Worm (Caenorhabditis elegans): ENCODE measurements around the gene slc-28.1.

The slc-28.1 gene

DNA sequence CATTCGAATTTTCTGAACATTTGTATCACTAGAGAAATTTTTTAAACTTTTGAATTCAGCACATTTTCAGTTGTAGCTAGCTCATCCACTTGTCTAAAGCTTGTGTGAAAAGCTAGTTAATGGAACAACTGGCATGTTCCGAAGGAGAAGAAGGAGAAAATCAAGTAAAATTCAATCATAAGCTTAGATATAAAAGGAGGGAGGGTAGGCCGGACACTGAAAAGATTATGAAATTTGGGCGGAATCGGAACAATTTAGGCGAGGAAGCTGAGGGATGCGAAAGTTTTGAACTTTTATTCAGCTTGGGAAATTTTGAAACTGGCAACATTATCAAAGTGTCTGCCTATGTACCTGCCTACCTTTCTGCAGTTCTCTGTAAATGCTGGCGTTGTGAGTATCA is 11.1 kb upstream of the slc-28.1 start:
- TF ChIP-seq F57A8.1 (GFP tag; optimal IDR thresholded peaks at IDR 0.05): no peak
- TF ChIP-seq efl-1 (GFP tag; optimal IDR thresholded peaks at IDR 0.05): no peak
- TF ChIP-seq F49E8.2 (tag; optimal IDR thresholded peaks at IDR 0.05; ENCODE audit: insufficient read depth): no peak
- no peak for TF ChIP-seq him-1 (tag; optimal IDR thresholded peaks at IDR 0.05)
- TF ChIP-seq ceh-100 (GFP tag; IDR thresholded peaks at IDR 0.05): no peak
- TF ChIP-seq F23B12.7 (tag; optimal IDR thresholded peaks at IDR 0.05; ENCODE audit: insufficient read depth): no peak
- TF ChIP-seq B0019.2 (GFP tag; conservative IDR thresholded peaks at IDR 0.05): no peak

- TF ChIP-seq cebp-2 (GFP tag; IDR thresholded peaks at IDR 0.05) (no peak), snpc-1.1 (tag; optimal IDR thresholded peaks at IDR 0.05; ENCODE audit: insufficient read depth) (no peak), dpl-1 (GFP tag; optimal IDR thresholded peaks at IDR 0.05) (no peak), snpc-3.4 (tag; optimal IDR thresholded peaks at IDR 0.05) (no peak), bed-1 (GFP tag; IDR thresholded peaks at IDR 0.05) (no peak), tlf-1 (GFP tag; optimal IDR thresholded peaks at IDR 0.05) (no peak), rcor-1 (GFP tag; IDR thresholded peaks at IDR 0.05) (no peak), nfya-1 (tag; optimal IDR thresholded peaks at IDR 0.05; ENCODE audit: borderline replicate concordance, insufficient read depth) (no peak), Y67H2A.10 (GFP tag; conservative IDR thresholded peaks at IDR 0.05) (no peak), Y79H2A.3 (GFP tag; conservative IDR thresholded peaks at IDR 0.05) (no peak), efl-1 (GFP tag; optimal IDR thresholded peaks at IDR 0.05) (no peak), chd-7 (tag; optimal IDR thresholded peaks at IDR 0.05) (no peak), lin-35 (GFP tag; optimal IDR thresholded peaks at IDR 0.05) (no peak), dpff-1 (tag; optimal IDR thresholded peaks at IDR 0.05) (no peak), gei-17 (GFP tag; optimal IDR thresholded peaks at IDR 0.05) (no peak), nhr-179 (tag; optimal IDR thresholded peaks at IDR 0.05) (no peak), nhr-27 (tag; optimal IDR thresholded peaks at IDR 0.05) (no peak), K12H6.12 (tag; optimal IDR thresholded peaks at IDR 0.05) (no peak), ceh-91 (GFP tag; IDR thresholded peaks at IDR 0.05) (no peak)
Observed at ce11 chrV:3454620-3455019, 9.0 kb upstream of the slc-28.1 start.

DNA sequence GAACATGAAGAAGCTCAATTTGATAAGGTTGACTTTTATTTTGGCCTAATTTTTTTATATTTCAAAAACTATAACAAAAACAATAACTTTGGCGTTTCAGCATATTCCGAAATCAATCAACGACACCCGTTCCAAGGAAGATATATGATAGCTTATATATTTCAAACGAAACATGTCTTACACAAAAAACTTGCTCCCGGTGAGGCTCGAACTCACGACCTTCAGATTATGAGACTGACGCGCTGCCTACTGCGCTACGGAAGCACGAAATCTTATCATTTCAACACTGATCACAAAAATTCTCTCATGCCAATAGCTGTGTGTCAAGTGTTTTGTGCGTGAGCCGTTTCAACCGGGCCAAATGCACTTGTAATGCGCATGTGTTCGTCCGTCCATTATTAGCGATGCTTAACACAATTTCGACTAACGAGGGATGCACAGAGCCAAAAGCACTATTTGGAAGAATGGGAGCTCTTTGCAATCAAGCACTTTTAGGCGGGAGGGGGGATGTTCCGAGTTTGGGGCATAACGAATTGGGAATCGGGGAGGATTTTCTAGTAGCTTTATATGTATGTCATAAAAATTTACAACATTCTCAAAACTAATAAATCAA is 8.4 kb upstream of the slc-28.1 start:
- TF ChIP-seq lin-54 (GFP tag; optimal IDR thresholded peaks at IDR 0.05) (peak; percentile 9), hmg-1.2 (GFP tag; IDR thresholded peaks at IDR 0.05) (peak; percentile 10; the same call in 1 of the 2 replicates), Y67H2A.10 (GFP tag; conservative IDR thresholded peaks at IDR 0.05) (no peak), akir-1 (GFP tag; optimal IDR thresholded peaks at IDR 0.05) (no peak), rpc-1 (optimal IDR thresholded peaks at IDR 0.05) (peak; percentile 77), rpc-1 (tag; optimal IDR thresholded peaks at IDR 0.05) (peak; percentile 82), lin-26 (GFP tag; IDR thresholded peaks at IDR 0.05) (peak; percentile 82), mes-4 (tag; optimal IDR thresholded peaks at IDR 0.05) (no peak), madf-10 (tag; optimal IDR thresholded peaks at IDR 0.05) (peak; percentile 31), B0261.1 (tag; optimal IDR thresholded peaks at IDR 0.05) (peak; percentile 64), die-1 (tag; optimal IDR thresholded peaks at IDR 0.05) (peak; percentile 43), rec-8 (tag; optimal IDR thresholded peaks at IDR 0.05) (peak; percentile 44 to 65), C06A6.2 (GFP tag; conservative IDR thresholded peaks at IDR 0.05) (no peak), tbp1 (GFP tag; optimal IDR thresholded peaks at IDR 0.05) (peak; percentile 84), snpc-3.4 (tag; optimal IDR thresholded peaks at IDR 0.05) (peak; percentile 37), mxl-1 (tag; optimal IDR thresholded peaks at IDR 0.05) (peak; percentile 44), K11D2.4 (GFP tag; IDR thresholded peaks at IDR 0.05) (no peak), pha-4 (tag; optimal IDR thresholded peaks at IDR 0.05) (no peak), nhr-90 (tag; optimal IDR thresholded peaks at IDR 0.05) (peak; percentile 53), ama-1 (optimal IDR thresholded peaks at IDR 0.05) (no peak), ama-1 (GFP tag; optimal IDR thresholded peaks at IDR 0.05) (peak in 1 of 2 experiments; percentile 40), D2030.7 (GFP tag; IDR thresholded peaks at IDR 0.05) (peak; percentile 10; the same call in 1 of the 2 replicates), ztf-28 (GFP tag; IDR thresholded peaks at IDR 0.05) (no peak)

All from whole organism, young adult.